Worm (Caenorhabditis elegans) whole organism, L2 larva: ENCODE data around the gene F26D2.13.

Source experiments
- aly-2 ChIP-seq: fragments of 150-350 bp; optimal IDR thresholded peaks from 2 replicates; lab custom pipeline; 2014; ENCODE audit warnings: missing biosample characterization, missing genetic modification characterization
- egl-27 ChIP-seq: sonication (generic microtip); optimal IDR thresholded peaks from 3 replicates; lab custom pipeline; 2017; ENCODE audit warnings: missing biosample characterization, missing genetic modification reagents, missing genetic modification characterization
- elt-3 ChIP-seq: sonication (generic microtip); optimal IDR thresholded peaks from 2 replicates; lab custom pipeline; 2017; ENCODE audit warnings: missing biosample characterization, missing genetic modification characterization
- lsy-2 ChIP-seq, 2 experiments: fragments of 150-350 bp in 1 of 2; sonication (generic microtip) in 1 of 2; optimal IDR thresholded peaks; 2 replicates each; lab custom pipeline; 2014 to 2017; ENCODE audit warnings: missing biosample characterization in 2 of 2, missing genetic modification characterization in 2 of 2
- nhr-6 ChIP-seq: fragments of 150-350 bp; optimal IDR thresholded peaks from 2 replicates; lab custom pipeline; 2014; ENCODE audit warnings: missing biosample characterization, missing genetic modification characterization
- snpc-4 ChIP-seq: fragments of 150-350 bp; optimal IDR thresholded peaks from 2 replicates; lab custom pipeline; 2014; ENCODE audit warnings: missing biosample characterization, missing genetic modification characterization

DNA sequence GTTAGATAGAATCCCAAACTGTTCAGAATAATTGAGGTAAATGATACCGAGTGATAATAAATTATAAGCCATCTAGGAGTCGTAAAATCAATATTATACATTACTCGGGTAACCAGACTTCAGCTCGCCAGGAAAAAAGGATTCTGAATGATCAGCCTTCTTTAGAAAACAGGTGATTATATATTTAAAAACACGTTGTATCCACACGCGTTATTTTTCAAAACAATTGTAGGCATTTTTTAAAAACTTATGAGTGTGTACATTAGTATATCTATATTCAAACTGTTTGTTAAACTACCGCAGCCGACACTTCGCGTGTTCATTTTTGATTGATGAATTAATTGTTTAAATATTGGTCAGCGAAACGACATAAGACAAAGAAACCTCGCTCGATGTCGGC is 47.1 kb downstream of the F26D2.13 start, which contains the start of gene sri-65:
- TF ChIP-seq egl-27 (tag; lab: Kevin White, UChicago) (no peak), aly-2 (no peak), elt-3 (tag; lab: Kevin White, UChicago) (no peak), nhr-6 (tag; lab: Kevin White, UChicago) (no peak), snpc-4 (tag; lab: Kevin White, UChicago) (no peak), lsy-2 (tag; optimal IDR thresholded peaks at IDR 0.05; lab: Kevin White, UChicago) (no peak)
